Fruit fly (Drosophila melanogaster) whole organism, prepupa: ENCODE data around the gene Ogdh.

ENCODE experiments used
- CG10631 ChIP-seq: fragments of 200-800 bp; sonication (Bioruptor generic); optimal IDR thresholded peaks from 2 replicates; lab custom pipeline; 2016; ENCODE audit warnings: missing biosample characterization, missing genetic modification characterization
- CG10669 ChIP-seq: fragments of 200-800 bp; sonication (Bioruptor generic); optimal IDR thresholded peaks from 3 replicates; lab custom pipeline; 2018; ENCODE audit warnings: missing biosample characterization, mild to moderate bottlenecking, missing genetic modification characterization, moderate library complexity
- CG11294 ChIP-seq: fragments of 200-800 bp; sonication (Bioruptor generic); IDR thresholded peaks from 2 replicates; pipeline ENCODE4 v1.3.6; 2022; ENCODE audit warnings: missing biosample characterization, missing genetic modification characterization
- CG11762 ChIP-seq: fragments of 200-800 bp; sonication (Bioruptor generic); optimal IDR thresholded peaks from 3 replicates; lab custom pipeline; 2016; ENCODE audit warnings: missing biosample characterization, missing genetic modification characterization; ENCODE audit not compliant: insufficient read depth
- CG1621 ChIP-seq: fragments of 200-800 bp; sonication (Bioruptor generic); optimal IDR thresholded peaks from 3 replicates; lab custom pipeline; 2018; ENCODE audit warnings: missing biosample characterization, mild to moderate bottlenecking, missing genetic modification characterization
- CG16779 ChIP-seq: fragments of 200-800 bp; sonication (Bioruptor generic); optimal IDR thresholded peaks from 3 replicates; lab custom pipeline; 2017; ENCODE audit warnings: missing biosample characterization, mild to moderate bottlenecking, missing genetic modification characterization
- CG3032 ChIP-seq: fragments of 200-800 bp; optimal IDR thresholded peaks from 2 replicates; lab custom pipeline; 2019; ENCODE audit warnings: missing biosample characterization, mild to moderate bottlenecking, missing genetic modification characterization, moderate library complexity
- CG31627 ChIP-seq: fragments of 200-800 bp; sonication (Bioruptor generic); optimal IDR thresholded peaks from 3 replicates; lab custom pipeline; 2016; ENCODE audit warnings: missing biosample characterization, missing genetic modification characterization
- CG32006 ChIP-seq: fragments of 200-800 bp; sonication (Bioruptor generic); optimal IDR thresholded peaks from 3 replicates; lab custom pipeline; 2017; ENCODE audit warnings: missing biosample characterization, mild to moderate bottlenecking, missing genetic modification characterization
- CG34406 ChIP-seq: fragments of 200-800 bp; sonication (Bioruptor generic); optimal IDR thresholded peaks from 3 replicates; lab custom pipeline; 2016; ENCODE audit warnings: missing biosample characterization, missing genetic modification characterization
- CG3919 ChIP-seq: fragments of 200-800 bp; sonication (Bioruptor generic); optimal IDR thresholded peaks from 3 replicates; lab custom pipeline; 2016; ENCODE audit warnings: missing biosample characterization, missing genetic modification characterization
- CG6163 ChIP-seq: fragments of 200-800 bp; sonication (Bioruptor generic); IDR thresholded peaks from 3 replicates; pipeline ENCODE4 v1.3.6; 2022; ENCODE audit warnings: missing biosample characterization, missing genetic modification characterization
- CG6276 ChIP-seq: fragments of 200-800 bp; sonication (Bioruptor generic); optimal IDR thresholded peaks from 2 replicates; lab custom pipeline; 2017; ENCODE audit warnings: missing biosample characterization, mild to moderate bottlenecking, missing genetic modification characterization
- CG6792 ChIP-seq: fragments of 200-800 bp; sonication (Bioruptor generic); optimal IDR thresholded peaks from 3 replicates; lab custom pipeline; 2016; ENCODE audit warnings: missing biosample characterization, missing genetic modification characterization
- CG6854 ChIP-seq: fragments of 200-800 bp; sonication (Bioruptor generic); optimal IDR thresholded peaks from 2 replicates; lab custom pipeline; 2017; ENCODE audit warnings: missing biosample characterization, mild to moderate bottlenecking, missing genetic modification characterization
- CG7368 ChIP-seq: fragments of 200-800 bp; sonication (Bioruptor generic); optimal IDR thresholded peaks from 3 replicates; lab custom pipeline; 2016; ENCODE audit warnings: missing biosample characterization, missing genetic modification characterization
- CG8119 ChIP-seq: fragments of 200-800 bp; sonication (Bioruptor generic); IDR thresholded peaks from 3 replicates; pipeline ENCODE4 v1.3.6; 2022; ENCODE audit warnings: missing biosample characterization, missing genetic modification characterization
- CG8319 ChIP-seq: fragments of 200-800 bp; sonication (Bioruptor generic); optimal IDR thresholded peaks from 3 replicates; lab custom pipeline; 2016; ENCODE audit warnings: missing biosample characterization, missing genetic modification characterization
- Eip75B ChIP-seq: fragments of 200-800 bp; sonication (Bioruptor generic); optimal IDR thresholded peaks from 3 replicates; lab custom pipeline; 2016; ENCODE audit warnings: missing biosample characterization, missing genetic modification characterization
- Eip78C ChIP-seq: fragments of 200-800 bp; sonication (Bioruptor generic); peaks from one replicate; lab custom pipeline; 2016; ENCODE audit warnings: missing biosample characterization, missing genetic modification characterization
- Eip93F ChIP-seq: fragments of 200-800 bp; sonication (Bioruptor generic); optimal IDR thresholded peaks from 2 replicates; lab custom pipeline; 2016; ENCODE audit warnings: missing biosample characterization, mild to moderate bottlenecking, missing genetic modification characterization
- Ets21C ChIP-seq: fragments of 200-800 bp; sonication (Bioruptor generic); optimal IDR thresholded peaks from 3 replicates; lab custom pipeline; 2016; ENCODE audit warnings: missing biosample characterization, missing genetic modification characterization
- Ets96B ChIP-seq: fragments of 200-800 bp; optimal IDR thresholded peaks from 2 replicates; lab custom pipeline; 2019; ENCODE audit warnings: missing biosample characterization, mild to moderate bottlenecking, missing genetic modification characterization, moderate library complexity
- Gug ChIP-seq: fragments of 200-800 bp; sonication (Bioruptor generic); IDR thresholded peaks from 2 replicates; pipeline ENCODE4 v1.3.6; 2022; ENCODE audit warnings: missing biosample characterization, missing genetic modification characterization
- Hr38 ChIP-seq: sonication (Bioruptor generic); optimal IDR thresholded peaks from 2 replicates; lab custom pipeline; 2016; ENCODE audit warnings: missing biosample characterization, missing genetic modification characterization
- Hr39 ChIP-seq: fragments of 200-800 bp; sonication (Bioruptor generic); optimal IDR thresholded peaks from 2 replicates; lab custom pipeline; 2016; ENCODE audit warnings: missing biosample characterization, missing genetic modification characterization
- Hr4 ChIP-seq: fragments of 200-800 bp; sonication (Bioruptor generic); optimal IDR thresholded peaks from 3 replicates; lab custom pipeline; 2016; ENCODE audit warnings: missing biosample characterization, missing genetic modification characterization
- Met ChIP-seq: fragments of 200-800 bp; sonication (Bioruptor generic); optimal IDR thresholded peaks from 3 replicates; lab custom pipeline; 2016; ENCODE audit warnings: missing biosample characterization, missing genetic modification characterization
- OdsH ChIP-seq: fragments of 200-800 bp; sonication (Bioruptor generic); optimal IDR thresholded peaks from 3 replicates; lab custom pipeline; 2016; ENCODE audit warnings: missing biosample characterization, missing genetic modification characterization
- Smox ChIP-seq: fragments of 200-800 bp; sonication (Bioruptor generic); optimal IDR thresholded peaks from 3 replicates; lab custom pipeline; 2016; ENCODE audit warnings: missing biosample characterization, missing genetic modification characterization
- Sox15 ChIP-seq: fragments of 200-800 bp; sonication (Bioruptor generic); optimal IDR thresholded peaks from 3 replicates; lab custom pipeline; 2016; ENCODE audit warnings: missing biosample characterization, missing genetic modification characterization
- achi ChIP-seq: fragments of 200-800 bp; sonication (Bioruptor generic); optimal IDR thresholded peaks from 3 replicates; lab custom pipeline; 2016; ENCODE audit warnings: missing biosample characterization, missing genetic modification characterization
- cyc ChIP-seq: fragments of 200-800 bp; sonication (Bioruptor generic); optimal IDR thresholded peaks from 3 replicates; lab custom pipeline; 2016; ENCODE audit warnings: missing biosample characterization, missing genetic modification characterization
- dac ChIP-seq: fragments of 200-800 bp; sonication (Bioruptor generic); optimal IDR thresholded peaks from 2 replicates; lab custom pipeline; 2017; ENCODE audit warnings: missing biosample characterization, mild to moderate bottlenecking, missing genetic modification characterization
- dsx ChIP-seq: fragments of 200-800 bp; optimal IDR thresholded peaks from 3 replicates; lab custom pipeline; 2019; ENCODE audit warnings: missing biosample characterization, mild to moderate bottlenecking, missing genetic modification characterization, moderate library complexity; ENCODE audit not compliant: poor library complexity, severe bottlenecking
- eg ChIP-seq: fragments of 200-800 bp; sonication (Bioruptor generic); IDR thresholded peaks from 3 replicates; pipeline ENCODE4 v1.3.6; 2022; ENCODE audit warnings: missing biosample characterization, missing genetic modification characterization
- esn ChIP-seq: fragments of 200-800 bp; sonication (Bioruptor generic); optimal IDR thresholded peaks from 2 replicates; lab custom pipeline; 2016; ENCODE audit warnings: missing biosample characterization, mild to moderate bottlenecking, missing genetic modification characterization, moderate library complexity
- fd85E ChIP-seq: fragments of 200-800 bp; sonication (Bioruptor generic); optimal IDR thresholded peaks from 3 replicates; lab custom pipeline; 2016; ENCODE audit warnings: missing biosample characterization, missing genetic modification characterization
- fkh ChIP-seq: fragments of 200-800 bp; sonication (Bioruptor generic); optimal IDR thresholded peaks from 3 replicates; lab custom pipeline; 2017; ENCODE audit warnings: missing biosample characterization, mild to moderate bottlenecking, missing genetic modification characterization, moderate library complexity
- salr ChIP-seq, 2 experiments: fragments of 200-800 bp; sonication (Bioruptor generic); optimal IDR thresholded peaks; 3 replicates each; lab custom pipeline; 2016 to 2018; ENCODE audit warnings: missing biosample characterization in 2 of 2, missing genetic modification characterization in 2 of 2, mild to moderate bottlenecking in 1 of 2
- ss ChIP-seq, 2 experiments: fragments of 200-800 bp; sonication (Bioruptor generic); optimal IDR thresholded peaks; 2 replicates in 1 of 2; 3 replicates in 1 of 2; lab custom pipeline; 2017 to 2018; ENCODE audit warnings: mild to moderate bottlenecking in 2 of 2, missing biosample characterization in 2 of 2, missing genetic modification characterization in 2 of 2, moderate library complexity in 1 of 2
- svp ChIP-seq: fragments of 200-800 bp; sonication (Bioruptor generic); peaks from one replicate; lab custom pipeline; 2016; ENCODE audit warnings: missing biosample characterization, missing genetic modification characterization
- topi ChIP-seq: fragments of 200-800 bp; sonication (Bioruptor generic); optimal IDR thresholded peaks from 3 replicates; lab custom pipeline; 2016; ENCODE audit warnings: missing biosample characterization, missing genetic modification characterization
- vri ChIP-seq: fragments of 200-800 bp; sonication (Bioruptor generic); optimal IDR thresholded peaks from 3 replicates; lab custom pipeline; 2016; ENCODE audit warnings: missing biosample characterization, mild to moderate bottlenecking, missing genetic modification characterization

The Ogdh gene

dm6 chr3L:17004218-17004759 lies 49.7 kb downstream of the Ogdh start (continued):
- TF ChIP-seq CG8319 (GFP tag; lab: Kevin White, UChicago) (peak; percentile 80), Hr38 (GFP tag; lab: Kevin White, UChicago) (peak; percentile 38), Eip78C (GFP tag; lab: Kevin White, UChicago) (peak; percentile 98), Ets21C (GFP tag; lab: Kevin White, UChicago) (peak; percentile 80), Eip75B (GFP tag; lab: Kevin White, UChicago) (peak; percentile 95), topi (peak; percentile 88), achi (GFP tag; lab: Kevin White, UChicago) (peak; percentile 89), OdsH (peak; percentile 92), CG8119 (peak; percentile 92), salr (GFP tag; optimal IDR thresholded peaks at IDR 0.05; lab: Kevin White, UChicago) (peak; percentile 88 to 90), CG32006 (GFP tag; lab: Kevin White, UChicago) (peak; percentile 95), CG11762 (GFP tag; lab: Kevin White, UChicago) (peak; percentile 87), CG10669 (GFP tag; lab: Kevin White, UChicago) (peak; percentile 97), Hr39 (peak; percentile 86), CG11294 (GFP tag; lab: Robert Waterston, UW) (peak; percentile 73; the same call in 1 of the 2 replicates), fkh (GFP tag; lab: Kevin White, UChicago) (no peak), CG6276 (peak; percentile 81), eg (GFP tag; lab: Robert Waterston, UW) (peak; percentile 82), vri (GFP tag; lab: Kevin White, UChicago) (no peak), Met (GFP tag; lab: Kevin White, UChicago) (peak; percentile 80), CG6792 (GFP tag; lab: Kevin White, UChicago) (peak; percentile 91), dac (GFP tag; lab: Kevin White, UChicago) (peak; percentile 79), CG3032 (peak; percentile 93), CG7368 (GFP tag; lab: Kevin White, UChicago) (peak; percentile 90), dsx (GFP tag; lab: Kevin White, UChicago) (peak; percentile 92), Hr4 (GFP tag; lab: Kevin White, UChicago) (peak; percentile 95)

DNA sequence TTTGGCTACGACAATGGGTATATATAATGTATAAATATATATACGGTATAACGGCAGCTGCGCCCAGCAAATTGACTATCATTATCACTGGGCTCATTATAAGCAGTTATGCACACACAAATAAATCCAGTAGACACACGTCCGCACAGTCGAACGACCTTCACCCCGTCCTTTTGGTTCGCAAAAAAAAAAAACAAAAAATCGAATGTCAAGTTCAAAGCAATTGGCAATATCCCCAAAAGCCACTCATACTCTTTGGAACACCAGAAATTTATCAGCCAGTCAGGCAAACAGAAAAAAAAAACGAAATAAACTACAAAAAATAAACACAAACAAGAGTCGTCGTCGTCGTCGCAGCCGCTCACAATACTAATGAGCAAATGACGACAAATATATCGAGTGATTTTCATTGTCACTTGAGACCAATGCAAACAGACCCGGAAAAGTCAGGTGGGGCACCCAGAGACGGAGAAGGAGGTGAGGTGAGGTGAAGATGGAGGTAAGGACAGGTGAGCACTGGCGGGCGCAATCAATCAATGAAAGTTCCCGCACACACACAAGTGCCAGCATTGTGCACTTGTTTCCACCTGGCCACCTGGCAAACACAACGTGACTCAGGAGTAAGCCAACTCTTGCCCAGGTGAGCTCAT lies 50.3 kb downstream of the Ogdh start:
- TF ChIP-seq Gug (GFP tag; lab: Robert Waterston, UW) (peak; percentile 39; the same call in 1 of the 2 replicates), Ets96B (tag; lab: Kevin White, UChicago) (no peak), fd85E (GFP tag; lab: Kevin White, UChicago) (no peak), CG3919 (no peak), CG1621 (tag; lab: Kevin White, UChicago) (no peak), ss (GFP tag; optimal IDR thresholded peaks at IDR 0.05; lab: Kevin White, UChicago) (no peak), CG10631 (no peak), CG6276 (no peak), topi (no peak), esn (no peak), cyc (GFP tag; lab: Kevin White, UChicago) (no peak), Sox15 (GFP tag; lab: Kevin White, UChicago) (no peak), CG16779 (no peak), CG34406 (GFP tag; lab: Kevin White, UChicago) (no peak), fkh (GFP tag; lab: Kevin White, UChicago) (peak; percentile 89), Eip93F (GFP tag; lab: Kevin White, UChicago) (no peak), CG3032 (peak; percentile 11), CG6854 (GFP tag; lab: Kevin White, UChicago) (no peak), Met (GFP tag; lab: Kevin White, UChicago) (no peak), vri (GFP tag; lab: Kevin White, UChicago) (peak; percentile 19), salr (GFP tag; optimal IDR thresholded peaks at IDR 0.05; lab: Kevin White, UChicago) (no peak), CG8319 (GFP tag; lab: Kevin White, UChicago) (no peak), Smox (GFP tag; lab: Kevin White, UChicago) (no peak), Eip78C (GFP tag; lab: Kevin White, UChicago) (no peak), svp (no peak), eg (GFP tag; lab: Robert Waterston, UW) (no peak), CG31627 (no peak), Hr38 (GFP tag; lab: Kevin White, UChicago) (no peak), CG11294 (GFP tag; lab: Robert Waterston, UW) (no peak; the same call in 1 of the 2 replicates), CG6163 (GFP tag; lab: Robert Waterston, UW) (no peak), Ets21C (GFP tag; lab: Kevin White, UChicago) (no peak)
